In the genomic region with DNA sequence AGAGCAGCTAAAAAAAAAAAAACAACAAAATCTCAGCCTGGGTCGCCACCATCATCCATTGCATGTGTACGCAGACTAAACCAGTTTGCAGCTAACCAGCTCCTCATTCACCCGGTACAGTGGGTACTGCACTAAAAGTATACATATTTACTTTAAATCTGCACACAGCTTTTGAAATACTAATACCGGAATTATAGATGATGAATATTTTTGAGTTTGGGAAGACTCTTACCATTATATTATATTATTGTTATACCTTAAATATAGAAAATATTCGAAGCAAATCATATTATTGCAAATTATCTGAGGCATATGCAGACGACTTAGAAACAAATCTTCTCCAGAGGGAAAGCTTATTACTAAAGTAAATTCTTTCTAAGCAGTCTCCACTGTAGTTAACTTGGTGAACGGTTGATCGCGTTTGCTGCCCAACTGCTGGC, we compare ENCODE assay signal across 3 fruit fly cellular contexts.
A peak's percentile ranks its signal among the peaks of the same experiment; 100 is the strongest.
TF ChIP-seq lines count a peak whose summit lies in the region.

No protein-coding gene starts in this region.

TF ChIP-seq in whole organism, embryonic, 481 proteins besides CTCF, POLR2A, EP300 and RAD21 (continued from another document and continues in another):
- TF ChIP-seq CHES-1-like (GFP tag; optimal IDR thresholded peaks at IDR 0.05; lab: Kevin White, UChicago) (no peak), CG18011 (GFP tag; optimal IDR thresholded peaks at IDR 0.05; lab: Kevin White, UChicago) (no peak), jumu (GFP tag; optimal IDR thresholded peaks at IDR 0.05; lab: Kevin White, UChicago) (no peak), CG16813 (GFP tag; IDR thresholded peaks at IDR 0.05; lab: Robert Waterston, UW; ENCODE audit: partially characterized antibody) (no peak), pfk (GFP tag; optimal IDR thresholded peaks at IDR 0.05; lab: Kevin White, UChicago) (no peak), oc (tag; optimal IDR thresholded peaks at IDR 0.05; lab: Kevin White, UChicago) (peak; percentile 51), C15 (GFP tag; IDR thresholded peaks at IDR 0.05; lab: Robert Waterston, UW) (no peak), twi (tag; optimal IDR thresholded peaks at IDR 0.05; lab: Kevin White, UChicago) (peak; percentile 67), repo (GFP tag; optimal IDR thresholded peaks at IDR 0.05; lab: Kevin White, UChicago) (no peak), CG8944 (GFP tag; optimal IDR thresholded peaks at IDR 0.05; lab: Kevin White, UChicago) (no peak), sc (optimal IDR thresholded peaks at IDR 0.05; lab: Kevin White, UChicago) (no peak), sc (GFP tag; optimal IDR thresholded peaks at IDR 0.05; lab: Kevin White, UChicago) (peak; percentile 57), shn (GFP tag; optimal IDR thresholded peaks at IDR 0.05; lab: Kevin White, UChicago) (no peak), esg (GFP tag; conservative IDR thresholded peaks at IDR 0.05; lab: Robert Waterston, UW) (peak; percentile 40), Camta (GFP tag; optimal IDR thresholded peaks at IDR 0.05; lab: Kevin White, UChicago) (no peak), TFAM (GFP tag; optimal IDR thresholded peaks at IDR 0.05; lab: Kevin White, UChicago) (no peak), fd96Cb (tag; optimal IDR thresholded peaks at IDR 0.05; lab: Kevin White, UChicago) (peak; percentile 59), CG6175 (GFP tag; IDR thresholded peaks at IDR 0.05; lab: Robert Waterston, UW) (no peak), sisA (GFP tag; IDR thresholded peaks at IDR 0.05; lab: Robert Waterston, UW) (peak; percentile 41; the same call in 1 of the 2 replicates), Ets97D (GFP tag; optimal IDR thresholded peaks at IDR 0.05; lab: Kevin White, UChicago) (no peak), CG2120 (GFP tag; optimal IDR thresholded peaks at IDR 0.05; lab: Kevin White, UChicago) (no peak), CG7786 (GFP tag; optimal IDR thresholded peaks at IDR 0.05; lab: Kevin White, UChicago) (no peak), CG10959 (GFP tag; IDR thresholded peaks at IDR 0.05; lab: Robert Waterston, UW) (peak; percentile 55), CG12391 (tag; optimal IDR thresholded peaks at IDR 0.05; lab: Kevin White, UChicago) (peak; percentile 75), CG6654 (GFP tag; optimal IDR thresholded peaks at IDR 0.05; lab: Kevin White, UChicago) (peak; percentile 5), CG2875 (GFP tag; optimal IDR thresholded peaks at IDR 0.05; lab: Kevin White, UChicago) (peak; percentile 31), ATbp (GFP tag; optimal IDR thresholded peaks at IDR 0.05; lab: Kevin White, UChicago) (peak; percentile 13), pum (GFP tag; optimal IDR thresholded peaks at IDR 0.05; lab: Kevin White, UChicago) (no peak), ap (GFP tag; IDR thresholded peaks at IDR 0.05; lab: Robert Waterston, UW) (no peak), Sox100B (GFP tag; optimal IDR thresholded peaks at IDR 0.05; lab: Kevin White, UChicago) (peak; percentile 64), danr (GFP tag; IDR thresholded peaks at IDR 0.05; lab: Robert Waterston, UW) (no peak), her (GFP tag; optimal IDR thresholded peaks at IDR 0.05; lab: Kevin White, UChicago) (no peak), fd3F (GFP tag; optimal IDR thresholded peaks at IDR 0.05; lab: Kevin White, UChicago) (no peak), CG11456 (GFP tag; IDR thresholded peaks at IDR 0.05; lab: Robert Waterston, UW) (no peak), CG7271 (tag; optimal IDR thresholded peaks at IDR 0.05; lab: Kevin White, UChicago) (no peak), E2f1 (GFP tag; IDR thresholded peaks at IDR 0.05; lab: Robert Waterston, UW) (peak; percentile 48), Med (GFP tag; lab: Kevin White, UChicago) (no peak), Dll (GFP tag; IDR thresholded peaks at IDR 0.05; lab: Robert Waterston, UW; ENCODE audit: partially characterized antibody) (no peak), pnt (GFP tag; optimal IDR thresholded peaks at IDR 0.05; lab: Kevin White, UChicago) (peak; percentile 7), D (optimal IDR thresholded peaks at IDR 0.05; lab: Kevin White, UChicago) (no peak), D (GFP tag; optimal IDR thresholded peaks at IDR 0.05; lab: Kevin White, UChicago) (peak; percentile 66), bowl (GFP tag; IDR thresholded peaks at IDR 0.05; lab: Robert Waterston, UW) (no peak), CG18599 (GFP tag; optimal IDR thresholded peaks at IDR 0.05; lab: Kevin White, UChicago) (no peak), CG15011 (GFP tag; optimal IDR thresholded peaks at IDR 0.05; lab: Kevin White, UChicago) (peak; percentile 27)

TF ChIP-seq in whole organism, prepupa, 60 proteins besides CTCF, POLR2A, EP300 and RAD21 (continued from another document):
- TF ChIP-seq CG6163 (GFP tag; IDR thresholded peaks at IDR 0.05; lab: Robert Waterston, UW) (peak; percentile 80), spab (GFP tag; optimal IDR thresholded peaks at IDR 0.05; lab: Kevin White, UChicago) (peak; percentile 75), Gug (GFP tag; IDR thresholded peaks at IDR 0.05; lab: Robert Waterston, UW) (peak; percentile 59), Eip75B (GFP tag; optimal IDR thresholded peaks at IDR 0.05; lab: Kevin White, UChicago) (peak; percentile 33), fd59A (GFP tag; optimal IDR thresholded peaks at IDR 0.05; lab: Kevin White, UChicago) (peak; percentile 89), CG11294 (GFP tag; IDR thresholded peaks at IDR 0.05; lab: Robert Waterston, UW) (peak; percentile 50; the same call in 1 of the 2 replicates), CG10631 (GFP tag; optimal IDR thresholded peaks at IDR 0.05; lab: Kevin White, UChicago) (peak; percentile 76), net (GFP tag; optimal IDR thresholded peaks at IDR 0.05; lab: Kevin White, UChicago) (peak; percentile 71), ss (GFP tag; optimal IDR thresholded peaks at IDR 0.05; lab: Kevin White, UChicago) (peak; percentile 90 to 92), Eip78C (GFP tag; lab: Kevin White, UChicago) (peak; percentile 97), CG15336 (GFP tag; IDR thresholded peaks at IDR 0.05; lab: Robert Waterston, UW) (peak; percentile 93), eg (GFP tag; IDR thresholded peaks at IDR 0.05; lab: Robert Waterston, UW) (peak; percentile 78), CG7368 (GFP tag; optimal IDR thresholded peaks at IDR 0.05; lab: Kevin White, UChicago) (peak; percentile 67), Hr38 (GFP tag; optimal IDR thresholded peaks at IDR 0.05; lab: Kevin White, UChicago) (no peak), Blimp-1 (GFP tag; optimal IDR thresholded peaks at IDR 0.05; lab: Kevin White, UChicago) (peak; percentile 78), fd85E (GFP tag; optimal IDR thresholded peaks at IDR 0.05; lab: Kevin White, UChicago) (peak; percentile 39), CG3919 (GFP tag; optimal IDR thresholded peaks at IDR 0.05; lab: Kevin White, UChicago) (peak; percentile 87), OdsH (GFP tag; optimal IDR thresholded peaks at IDR 0.05; lab: Kevin White, UChicago) (peak; percentile 91), CG1621 (tag; optimal IDR thresholded peaks at IDR 0.05; lab: Kevin White, UChicago) (peak; percentile 75), CG10669 (GFP tag; optimal IDR thresholded peaks at IDR 0.05; lab: Kevin White, UChicago) (peak; percentile 91), Hr4 (GFP tag; optimal IDR thresholded peaks at IDR 0.05; lab: Kevin White, UChicago) (peak; percentile 79), CG11762 (GFP tag; optimal IDR thresholded peaks at IDR 0.05; lab: Kevin White, UChicago; ENCODE audit: insufficient read depth) (peak; percentile 78), CG8632 (GFP tag; optimal IDR thresholded peaks at IDR 0.05; lab: Kevin White, UChicago) (peak; percentile 89), esn (GFP tag; optimal IDR thresholded peaks at IDR 0.05; lab: Kevin White, UChicago) (peak; percentile 83), fkh (GFP tag; optimal IDR thresholded peaks at IDR 0.05; lab: Kevin White, UChicago) (no peak), topi (GFP tag; optimal IDR thresholded peaks at IDR 0.05; lab: Kevin White, UChicago) (peak; percentile 84), cyc (GFP tag; optimal IDR thresholded peaks at IDR 0.05; lab: Kevin White, UChicago) (peak; percentile 79), Lpt (GFP tag; optimal IDR thresholded peaks at IDR 0.05; lab: Kevin White, UChicago) (peak; percentile 70), Met (GFP tag; optimal IDR thresholded peaks at IDR 0.05; lab: Kevin White, UChicago) (peak; percentile 83), achi (GFP tag; optimal IDR thresholded peaks at IDR 0.05; lab: Kevin White, UChicago) (peak; percentile 89), CG34406 (GFP tag; optimal IDR thresholded peaks at IDR 0.05; lab: Kevin White, UChicago) (peak; percentile 92), Sox14 (GFP tag; optimal IDR thresholded peaks at IDR 0.05; lab: Kevin White, UChicago) (peak; percentile 75), CG16779 (tag; optimal IDR thresholded peaks at IDR 0.05; lab: Kevin White, UChicago) (peak; percentile 56), CG6854 (GFP tag; optimal IDR thresholded peaks at IDR 0.05; lab: Kevin White, UChicago) (peak; percentile 88), CG8119 (GFP tag; IDR thresholded peaks at IDR 0.05; lab: Robert Waterston, UW) (peak; percentile 93), svp (GFP tag; lab: Kevin White, UChicago) (peak; percentile 90), Ets21C (GFP tag; optimal IDR thresholded peaks at IDR 0.05; lab: Kevin White, UChicago) (peak; percentile 56), salr (GFP tag; optimal IDR thresholded peaks at IDR 0.05; lab: Kevin White, UChicago) (peak; percentile 36 to 69), CG4318 (GFP tag; optimal IDR thresholded peaks at IDR 0.05; lab: Kevin White, UChicago) (peak; percentile 77)

TF ChIP-seq in whole organism, wandering third instar larva, 38 proteins besides CTCF, POLR2A, EP300 and RAD21 (continued from another document):
- TF ChIP-seq Rel (GFP tag; optimal IDR thresholded peaks at IDR 0.05; lab: Kevin White, UChicago) (peak; percentile 68), Rel (tag; optimal IDR thresholded peaks at IDR 0.05; lab: Kevin White, UChicago) (peak; percentile 25), sv (GFP tag; optimal IDR thresholded peaks at IDR 0.05; lab: Kevin White, UChicago) (peak; percentile 8), Hr83 (GFP tag; optimal IDR thresholded peaks at IDR 0.05; lab: Kevin White, UChicago; ENCODE audit: poor library complexity, severe bottlenecking) (peak; percentile 17), br (GFP tag; optimal IDR thresholded peaks at IDR 0.05; lab: Kevin White, UChicago) (peak; percentile 58), psq (GFP tag; optimal IDR thresholded peaks at IDR 0.05; lab: Kevin White, UChicago) (peak; percentile 72), h (GFP tag; optimal IDR thresholded peaks at IDR 0.05; lab: Kevin White, UChicago) (peak; percentile 75), Myc (optimal IDR thresholded peaks at IDR 0.05; lab: Kevin White, UChicago) (no peak), jim (GFP tag; optimal IDR thresholded peaks at IDR 0.05; lab: Kevin White, UChicago) (peak; percentile 47)
